Fruit fly (Drosophila melanogaster): ENCODE data around the gene CG31898.

Gene CG31898

DNA sequence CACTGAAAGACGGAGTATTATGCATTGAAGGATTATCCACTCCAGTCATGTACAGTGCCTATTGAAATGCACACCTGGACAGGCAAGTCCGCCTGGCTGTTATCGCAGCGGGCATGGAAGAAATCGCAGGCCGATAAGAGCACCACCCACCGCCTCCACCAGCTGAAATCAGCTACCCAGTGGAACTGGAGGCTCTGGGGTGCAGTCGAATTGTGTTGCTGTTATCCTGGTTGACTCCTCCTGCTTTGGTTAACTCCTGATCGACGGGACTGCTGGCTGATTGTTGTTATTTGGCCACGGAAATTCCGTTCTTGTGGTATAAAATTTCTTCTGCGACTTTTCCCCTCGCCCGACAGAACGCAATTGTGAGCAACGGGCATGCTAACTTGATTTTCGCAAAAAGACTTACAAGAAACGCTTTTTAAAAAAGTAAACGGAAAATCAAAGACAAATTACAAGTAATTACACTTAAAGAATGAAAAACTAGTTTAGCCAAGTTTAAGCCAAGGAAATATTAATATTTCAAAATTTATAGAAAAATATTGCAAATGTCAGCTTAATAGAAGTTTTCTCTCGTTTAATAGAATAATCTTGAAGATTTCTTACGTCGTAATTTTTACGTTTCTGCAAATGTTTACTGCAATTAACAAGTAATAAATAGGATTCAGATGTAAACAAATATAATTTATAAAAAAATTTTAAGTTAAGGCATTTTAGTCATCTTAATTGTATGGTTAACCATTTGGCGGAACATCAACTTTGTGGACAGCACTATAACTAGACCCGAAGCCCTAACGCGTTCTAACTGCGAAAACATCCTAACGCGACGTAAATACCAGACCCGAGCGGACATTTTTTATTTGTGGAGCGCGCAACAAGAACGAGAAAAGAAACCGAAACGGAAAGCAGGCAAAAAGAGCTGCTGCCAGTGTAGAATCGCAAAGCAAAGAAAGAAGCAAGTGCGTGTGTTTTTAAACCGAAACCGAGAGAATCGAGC, 15.0 kb downstream of the CG31898 start, which contains the start of the genes CG13398 and Akap200:
CG13398 (minus strand) TSS at position 370 of the 997 bp plus-strand sequence.
Akap200 (plus strand) TSS at position 804 of the 997 bp plus-strand sequence.
- TF ChIP-seq ttk (optimal IDR thresholded peaks at IDR 0.05) (no peak), Sin3A (optimal IDR thresholded peaks at IDR 0.05) (no peak), psq (optimal IDR thresholded peaks at IDR 0.05) (no peak), h (optimal IDR thresholded peaks at IDR 0.05) (no peak), Myc (optimal IDR thresholded peaks at IDR 0.05) (no peak), insv (optimal IDR thresholded peaks at IDR 0.05) (no peak)

DNA sequence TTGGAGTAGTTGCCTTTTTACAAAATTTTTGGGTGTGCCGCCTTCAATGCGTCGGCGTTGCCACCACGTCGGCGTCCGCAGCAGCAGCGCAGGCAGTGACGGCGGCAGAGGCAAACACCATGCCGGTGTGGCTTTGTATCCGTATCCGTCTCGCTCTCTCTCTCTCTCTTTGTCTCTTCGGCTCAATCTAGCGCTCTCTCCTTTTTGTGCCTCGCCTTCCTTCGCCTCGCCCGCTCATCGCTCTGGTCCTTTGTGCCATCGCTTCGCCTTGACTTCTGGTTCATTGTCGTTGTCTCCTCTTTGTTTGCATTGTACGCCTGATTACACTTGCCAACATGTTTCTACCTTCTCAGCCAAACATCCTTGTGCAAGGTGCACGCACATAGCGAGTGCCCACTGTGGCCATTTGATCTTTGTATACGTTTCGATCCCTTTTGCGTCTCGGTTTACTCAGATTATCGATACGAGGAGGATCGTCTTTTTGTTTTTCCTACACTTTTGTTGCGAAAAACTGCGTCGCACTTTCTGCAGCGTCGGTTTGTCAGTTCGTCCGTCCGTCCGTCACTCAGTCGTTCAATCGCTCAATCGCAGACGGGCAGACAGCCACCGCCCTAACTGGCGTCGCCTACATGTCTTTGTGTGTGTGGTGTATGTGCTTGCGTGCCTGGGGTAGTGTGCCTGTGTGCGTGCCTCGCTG, 16.3 kb downstream of the CG31898 start:
- no peak for TF ChIP-seq Sin3A (optimal IDR thresholded peaks at IDR 0.05)
- TF ChIP-seq Myc (optimal IDR thresholded peaks at IDR 0.05), result no peak
- no peak for TF ChIP-seq ttk (optimal IDR thresholded peaks at IDR 0.05)
- no peak for TF ChIP-seq psq (optimal IDR thresholded peaks at IDR 0.05)
- no peak for TF ChIP-seq h (optimal IDR thresholded peaks at IDR 0.05)
- TF ChIP-seq insv (optimal IDR thresholded peaks at IDR 0.05), result no peak

DNA sequence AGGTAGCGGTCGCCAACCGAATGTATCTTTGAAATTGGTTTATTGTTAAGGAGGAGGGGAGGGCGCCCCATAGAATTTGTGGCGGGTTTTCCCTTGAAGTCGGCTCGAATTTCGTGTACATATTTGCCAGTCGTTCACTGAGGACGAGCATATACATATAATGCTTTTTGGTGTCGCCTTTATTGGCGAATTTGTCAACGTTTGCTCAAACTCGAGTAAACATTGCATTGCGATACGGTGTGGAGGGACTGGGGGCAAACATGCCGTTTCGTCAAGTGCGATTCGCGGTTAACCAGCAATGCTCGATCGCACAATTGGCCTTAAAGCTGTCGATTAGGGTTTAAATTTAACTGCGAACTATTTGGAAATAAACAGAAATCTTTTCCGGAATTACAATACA, 17.3 kb downstream of the CG31898 start:
- TF ChIP-seq psq (optimal IDR thresholded peaks at IDR 0.05), result no peak
- no peak for TF ChIP-seq Myc (optimal IDR thresholded peaks at IDR 0.05)
- no peak for TF ChIP-seq h (optimal IDR thresholded peaks at IDR 0.05)
- TF ChIP-seq insv (optimal IDR thresholded peaks at IDR 0.05), result no peak
- no peak for TF ChIP-seq ttk (optimal IDR thresholded peaks at IDR 0.05)
- no peak for TF ChIP-seq Sin3A (optimal IDR thresholded peaks at IDR 0.05)

DNA sequence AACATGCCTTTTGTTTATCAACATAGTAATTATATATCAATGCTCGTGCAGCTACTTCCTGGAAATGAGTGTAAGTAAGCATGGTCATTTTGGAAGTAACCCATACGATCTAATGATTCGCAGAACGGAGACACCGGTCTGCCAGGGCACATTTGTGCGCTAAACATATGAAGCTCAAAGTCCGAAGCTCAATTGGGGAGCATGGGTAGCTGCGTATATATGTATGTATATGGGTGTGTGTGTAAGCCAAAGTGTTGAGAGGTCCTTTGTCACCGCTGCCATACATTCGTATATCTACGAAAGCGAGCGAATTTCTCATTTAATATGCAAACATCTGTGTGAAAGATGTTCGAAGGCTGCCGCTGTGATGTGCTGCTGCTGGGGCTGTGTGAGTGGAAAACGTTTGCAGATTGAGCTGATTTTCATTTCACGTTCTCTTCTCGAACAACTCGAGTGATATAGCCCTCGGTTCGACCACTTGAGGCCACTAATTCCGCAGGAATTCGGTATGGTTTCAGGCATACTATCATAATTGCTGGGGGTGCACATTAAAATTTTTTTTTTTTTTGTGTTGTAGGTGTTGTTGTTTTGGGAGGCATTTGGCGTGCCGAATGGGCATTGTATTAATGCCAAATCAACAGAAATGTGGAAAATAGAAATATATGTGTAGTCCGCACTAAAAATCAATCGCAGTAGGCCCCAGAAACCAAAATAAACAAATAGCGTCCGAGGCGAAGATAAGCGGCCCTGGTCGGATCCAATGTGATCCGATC, 18.1 kb downstream of the CG31898 start:
- no peak for TF ChIP-seq psq (optimal IDR thresholded peaks at IDR 0.05)
- no peak for TF ChIP-seq ttk (optimal IDR thresholded peaks at IDR 0.05)
- no peak for TF ChIP-seq h (optimal IDR thresholded peaks at IDR 0.05)
- TF ChIP-seq insv (optimal IDR thresholded peaks at IDR 0.05), result no peak
- TF ChIP-seq Sin3A (optimal IDR thresholded peaks at IDR 0.05), result no peak
- no peak for TF ChIP-seq Myc (optimal IDR thresholded peaks at IDR 0.05)

DNA sequence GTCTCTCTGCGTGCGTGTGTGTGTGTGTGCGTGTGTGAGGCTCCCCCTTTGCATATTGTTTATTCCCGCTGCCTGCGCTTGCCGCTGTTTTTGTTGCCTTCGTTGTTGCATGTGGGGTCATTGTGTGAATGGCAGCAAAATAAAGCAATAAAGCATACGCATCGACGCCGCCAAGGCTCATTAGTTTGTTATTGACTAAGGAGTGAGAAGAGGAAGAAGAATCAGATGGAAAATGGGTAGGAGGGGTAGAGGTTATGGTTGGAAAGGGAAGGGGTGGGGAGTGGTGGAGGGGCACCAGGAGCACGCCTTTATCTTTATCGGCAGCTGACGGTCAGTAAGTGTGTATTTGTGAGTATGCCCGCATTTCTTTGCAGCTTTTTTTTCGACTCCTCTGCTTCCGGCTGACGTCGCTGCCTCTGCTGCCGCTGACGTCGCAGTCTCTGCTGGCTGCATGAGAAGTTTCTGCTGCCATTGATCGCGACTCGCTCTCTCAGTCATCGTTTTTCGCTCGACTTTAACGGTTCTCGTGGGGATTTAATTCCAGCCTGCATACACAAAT, 19.2 kb downstream of the CG31898 start:
- TF ChIP-seq h (optimal IDR thresholded peaks at IDR 0.05) (no peak), insv (optimal IDR thresholded peaks at IDR 0.05) (no peak), ttk (optimal IDR thresholded peaks at IDR 0.05) (no peak), Myc (optimal IDR thresholded peaks at IDR 0.05) (no peak), Sin3A (optimal IDR thresholded peaks at IDR 0.05) (no peak), psq (optimal IDR thresholded peaks at IDR 0.05) (no peak)

DNA sequence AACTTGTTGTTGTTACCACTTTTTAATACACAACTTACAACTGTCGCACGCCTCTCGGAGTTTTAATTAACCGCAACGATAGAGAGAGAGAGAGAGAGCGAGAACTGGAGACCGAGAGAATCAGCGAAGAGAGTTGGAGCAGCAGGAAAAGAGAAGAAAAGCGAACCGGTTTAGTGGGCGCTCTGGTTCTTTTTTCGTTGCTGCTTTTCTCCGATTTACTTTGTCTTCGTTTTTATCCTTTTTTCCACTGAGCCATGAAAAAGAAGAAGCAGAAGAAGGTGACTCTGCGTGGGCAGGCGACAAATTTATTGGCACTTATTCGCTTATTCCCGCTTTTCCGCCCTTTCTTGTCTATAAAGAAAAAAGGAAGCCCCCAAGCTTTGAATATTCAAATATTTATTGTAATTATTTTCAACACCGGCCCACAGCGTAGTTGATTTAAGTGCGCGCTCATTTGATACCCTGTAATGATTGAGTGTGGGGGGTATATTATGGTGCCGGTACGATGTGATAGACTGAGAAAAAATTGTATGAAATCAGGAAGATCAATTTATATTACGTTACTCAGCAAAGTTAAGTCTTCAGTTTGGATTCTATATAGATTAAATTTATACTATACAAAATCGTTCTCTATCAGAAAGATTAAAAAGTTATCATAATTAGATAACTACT, 20.2 kb downstream of the CG31898 start:
- TF ChIP-seq h (optimal IDR thresholded peaks at IDR 0.05) (no peak), Myc (optimal IDR thresholded peaks at IDR 0.05) (no peak), insv (optimal IDR thresholded peaks at IDR 0.05) (no peak), ttk (optimal IDR thresholded peaks at IDR 0.05) (no peak), Sin3A (optimal IDR thresholded peaks at IDR 0.05) (no peak), psq (optimal IDR thresholded peaks at IDR 0.05) (no peak)

DNA sequence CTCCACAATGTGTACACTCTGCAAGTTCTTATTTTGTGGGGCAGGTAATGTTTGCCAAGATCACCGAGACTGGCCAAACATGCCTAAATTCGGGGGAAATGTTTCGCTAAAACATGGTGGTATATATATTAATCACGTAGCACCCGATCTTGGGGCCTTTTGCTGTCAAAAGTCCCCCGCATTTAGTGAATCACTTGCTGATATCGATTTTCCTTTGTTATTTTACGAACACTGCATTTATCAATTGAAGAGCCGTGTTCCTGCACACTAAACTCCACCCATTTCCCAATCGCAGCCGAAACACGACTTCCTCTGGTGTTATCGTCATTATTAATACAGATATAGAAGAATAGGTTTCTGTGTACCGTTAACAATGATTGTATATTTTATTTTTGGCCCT, 21.5 kb downstream of the CG31898 start:
- TF ChIP-seq psq (optimal IDR thresholded peaks at IDR 0.05) (no peak), Myc (optimal IDR thresholded peaks at IDR 0.05) (no peak), h (optimal IDR thresholded peaks at IDR 0.05) (no peak), Sin3A (optimal IDR thresholded peaks at IDR 0.05) (no peak), insv (optimal IDR thresholded peaks at IDR 0.05) (no peak), ttk (optimal IDR thresholded peaks at IDR 0.05) (no peak)

DNA sequence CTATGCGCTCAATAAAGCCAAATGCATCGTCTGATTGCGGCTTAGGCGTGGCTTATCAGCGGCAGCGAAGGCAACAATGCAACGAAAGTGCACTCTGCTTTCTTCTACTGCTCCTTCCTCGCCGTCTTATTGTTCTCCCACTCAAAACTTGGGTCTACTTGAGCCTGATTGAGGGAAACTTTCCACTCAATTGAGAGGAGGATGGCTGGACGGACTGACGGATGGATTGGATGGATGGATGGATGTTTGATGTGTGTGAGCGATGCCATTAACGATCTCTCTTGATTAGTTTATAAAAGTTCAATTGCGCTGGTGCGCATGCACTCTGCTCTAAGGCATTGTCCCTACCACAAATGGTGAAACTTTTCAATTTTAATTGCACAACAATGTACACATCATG, 22.8 kb downstream of the CG31898 start:
- TF ChIP-seq h (optimal IDR thresholded peaks at IDR 0.05), result no peak
- no peak for TF ChIP-seq ttk (optimal IDR thresholded peaks at IDR 0.05)
- no peak for TF ChIP-seq psq (optimal IDR thresholded peaks at IDR 0.05)
- TF ChIP-seq insv (optimal IDR thresholded peaks at IDR 0.05), result no peak
- TF ChIP-seq Myc (optimal IDR thresholded peaks at IDR 0.05), result no peak
- TF ChIP-seq Sin3A (optimal IDR thresholded peaks at IDR 0.05), result no peak

DNA sequence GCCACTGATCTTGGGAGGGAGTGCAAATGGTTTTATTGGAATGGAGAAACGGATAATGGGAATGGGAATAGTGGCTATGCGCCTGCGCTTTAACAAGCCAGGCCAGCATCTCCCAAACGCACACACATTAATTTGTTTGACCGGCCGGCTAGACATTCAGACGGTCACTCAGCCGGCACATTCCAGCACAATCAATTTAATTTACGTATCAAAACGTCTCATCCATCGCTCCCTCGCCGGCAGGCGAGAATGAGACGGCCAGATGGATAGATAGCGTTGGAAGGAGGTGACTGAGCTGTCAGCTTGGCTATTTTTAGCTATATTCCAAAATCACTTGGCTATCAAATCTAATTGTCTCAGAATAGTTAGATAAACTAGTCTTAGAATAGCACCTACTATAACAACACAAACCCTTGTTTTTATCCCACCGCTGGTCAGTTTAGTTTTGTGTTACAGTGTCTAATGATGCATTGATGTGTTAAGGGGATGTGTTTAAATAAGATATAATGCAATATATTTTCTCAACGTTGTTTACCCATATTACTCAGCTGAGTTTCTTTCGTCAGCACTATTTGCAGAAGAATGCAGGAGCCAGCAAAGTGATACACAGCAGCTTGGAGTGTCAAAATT, 23.4 kb downstream of the CG31898 start:
- TF ChIP-seq Sin3A (optimal IDR thresholded peaks at IDR 0.05) (no peak), psq (optimal IDR thresholded peaks at IDR 0.05) (no peak), ttk (optimal IDR thresholded peaks at IDR 0.05) (no peak), Myc (optimal IDR thresholded peaks at IDR 0.05) (no peak), h (optimal IDR thresholded peaks at IDR 0.05) (no peak), insv (optimal IDR thresholded peaks at IDR 0.05) (no peak)

DNA sequence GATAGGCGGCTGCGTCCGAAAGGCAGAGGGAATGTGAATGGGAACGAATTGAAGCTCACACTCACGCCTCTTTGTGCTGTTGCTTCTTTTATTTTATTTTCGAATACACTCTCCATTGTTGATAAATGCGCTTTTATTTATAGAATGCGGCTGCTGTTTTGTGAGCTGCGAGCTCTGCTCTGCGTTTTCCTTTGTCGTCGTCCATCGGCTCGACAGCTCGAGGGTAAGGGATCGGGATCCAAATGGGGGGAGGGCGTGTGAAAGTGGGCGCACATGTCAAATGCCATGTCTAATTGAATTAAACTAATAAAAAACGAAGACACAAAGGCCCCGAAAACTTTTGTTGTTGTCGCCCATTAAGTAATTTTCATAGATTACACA, 23.9 kb downstream of the CG31898 start:
- TF ChIP-seq ttk (optimal IDR thresholded peaks at IDR 0.05) (no peak), h (optimal IDR thresholded peaks at IDR 0.05) (no peak), insv (optimal IDR thresholded peaks at IDR 0.05) (no peak), Sin3A (optimal IDR thresholded peaks at IDR 0.05) (no peak), Myc (optimal IDR thresholded peaks at IDR 0.05) (no peak), psq (optimal IDR thresholded peaks at IDR 0.05) (no peak)
